Worm (Caenorhabditis elegans): ENCODE results near the gene prdx-6.

DNA sequence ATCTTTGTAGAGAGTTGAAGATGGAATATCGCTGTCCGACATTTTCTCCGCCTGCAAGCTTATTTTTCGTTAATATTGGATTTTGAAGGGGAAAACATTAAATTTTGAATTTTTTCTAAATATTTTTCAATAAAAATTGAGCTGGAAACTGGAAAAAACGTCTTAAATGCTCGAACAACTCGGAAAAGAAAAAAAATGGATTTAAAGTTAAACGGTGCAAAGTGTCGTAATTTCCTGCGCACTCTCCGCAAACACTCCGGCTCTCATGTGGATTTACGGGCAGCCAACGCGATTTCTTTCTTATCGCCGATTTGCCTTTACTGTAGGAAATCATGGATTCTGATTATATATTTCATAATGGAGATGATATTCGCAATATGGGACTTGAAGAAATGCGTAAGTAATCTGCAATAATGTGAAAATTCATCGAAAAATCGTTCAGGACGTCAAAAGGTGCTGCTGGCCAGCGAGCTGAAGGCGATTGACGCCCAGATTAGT, 22.0 kb downstream of the prdx-6 start, which contains the start of the genes fnta-1 and cogc-8:
- TF ChIP-seq fkh-2 (tag; optimal IDR thresholded peaks at IDR 0.05): no peak
- no peak for TF ChIP-seq nhr-77 (tag; optimal IDR thresholded peaks at IDR 0.05)
- no peak for TF ChIP-seq ceh-16 (tag; optimal IDR thresholded peaks at IDR 0.05)
- no peak for TF ChIP-seq lin-39 (tag; optimal IDR thresholded peaks at IDR 0.05)
- no peak for TF ChIP-seq fos-1 (tag; optimal IDR thresholded peaks at IDR 0.05)
- no peak for TF ChIP-seq egl-27 (tag; optimal IDR thresholded peaks at IDR 0.05)
- TF ChIP-seq elt-3 (tag; optimal IDR thresholded peaks at IDR 0.05): no peak
- TF ChIP-seq aly-2 (tag; optimal IDR thresholded peaks at IDR 0.05): no peak
- TF ChIP-seq nhr-12 (tag; optimal IDR thresholded peaks at IDR 0.05): no peak
- TF ChIP-seq unc-39 (tag; optimal IDR thresholded peaks at IDR 0.05): no peak

Measured in whole organism, L3 larva.